Fruit fly (Drosophila melanogaster): ENCODE results near the gene CG6179.

CG6179 gene

dm6 chrX:18367806-18368643 is 11.9 kb upstream of the CG6179 start (continued):
- TF ChIP-seq kni (GFP tag; optimal IDR thresholded peaks at IDR 0.05), result peak; percentile 57
- peak; percentile 0 for TF ChIP-seq CTCF (GFP tag; optimal IDR thresholded peaks at IDR 0.05)
- 0 out of 2 replicates have a peak, but pooled peaks have one; percentile 17 for TF ChIP-seq danr (GFP tag; IDR thresholded peaks at IDR 0.05)
- no peak for TF ChIP-seq mld (GFP tag; IDR thresholded peaks at IDR 0.05; ENCODE audit: partially characterized antibody)
- TF ChIP-seq CG7928 (GFP tag; optimal IDR thresholded peaks at IDR 0.05), result peak; percentile 39
- no peak for TF ChIP-seq zen2 (GFP tag; IDR thresholded peaks at IDR 0.05; ENCODE audit: partially characterized antibody)
- peak; percentile 13 for TF ChIP-seq CG2116 (GFP tag; optimal IDR thresholded peaks at IDR 0.05)
- no peak for TF ChIP-seq HLH4C (GFP tag; IDR thresholded peaks at IDR 0.05; ENCODE audit: partially characterized antibody)
- peak; percentile 61 for TF ChIP-seq CG1792 (GFP tag; optimal IDR thresholded peaks at IDR 0.05)
- peak; percentile 54 for TF ChIP-seq CG4282 (GFP tag; optimal IDR thresholded peaks at IDR 0.05)
- no peak for TF ChIP-seq eve (GFP tag; optimal IDR thresholded peaks at IDR 0.05)
- TF ChIP-seq CG3065 (GFP tag; optimal IDR thresholded peaks at IDR 0.05), result no peak
- TF ChIP-seq Blimp-1 (GFP tag; optimal IDR thresholded peaks at IDR 0.05), result peak; percentile 55
- TF ChIP-seq ac (GFP tag; optimal IDR thresholded peaks at IDR 0.05), result no peak
- peak; percentile 77 for TF ChIP-seq C15 (GFP tag; IDR thresholded peaks at IDR 0.05)
- TF ChIP-seq lmd (GFP tag; IDR thresholded peaks at IDR 0.05), result peak; percentile 74
- no peak for TF ChIP-seq br (optimal IDR thresholded peaks at IDR 0.05)
- TF ChIP-seq Hr78 (GFP tag; optimal IDR thresholded peaks at IDR 0.05), result peak in 1 of 2 experiments; percentile 21
- peak; percentile 50 for TF ChIP-seq CG11723 (GFP tag; optimal IDR thresholded peaks at IDR 0.05)
- TF ChIP-seq CG7357 (GFP tag; IDR thresholded peaks at IDR 0.05), result no peak
- TF ChIP-seq Atf3 (GFP tag; optimal IDR thresholded peaks at IDR 0.05), result peak; percentile 33
- no peak for TF ChIP-seq CG4617 (GFP tag; optimal IDR thresholded peaks at IDR 0.05; ENCODE audit: borderline replicate concordance)
- no peak for TF ChIP-seq NC2α (GFP tag; optimal IDR thresholded peaks at IDR 0.05)
- peak; percentile 61 for TF ChIP-seq luna (GFP tag; optimal IDR thresholded peaks at IDR 0.05)
- TF ChIP-seq CG14441 (GFP tag; IDR thresholded peaks at IDR 0.05), result peak; percentile 79
- no peak for TF ChIP-seq CG11696 (GFP tag; IDR thresholded peaks at IDR 0.05)
- peak; percentile 82 for TF ChIP-seq dysf (GFP tag; IDR thresholded peaks at IDR 0.05)
- peak; percentile 78 for TF ChIP-seq Antp (GFP tag; optimal IDR thresholded peaks at IDR 0.05)
- TF ChIP-seq CG2875 (GFP tag; optimal IDR thresholded peaks at IDR 0.05), result peak; percentile 44
- TF ChIP-seq Opbp (GFP tag; IDR thresholded peaks at IDR 0.05; ENCODE audit: partially characterized antibody), result no peak
- peak; percentile 82 for TF ChIP-seq her (GFP tag; optimal IDR thresholded peaks at IDR 0.05)
- peak; percentile 69; the same call in 2 of the 3 replicates for TF ChIP-seq CG6175 (GFP tag; IDR thresholded peaks at IDR 0.05)
- peak; percentile 60 for TF ChIP-seq Dek (tag; optimal IDR thresholded peaks at IDR 0.05)
- TF ChIP-seq repo (GFP tag; optimal IDR thresholded peaks at IDR 0.05), result peak; percentile 46
- TF ChIP-seq gfzf (GFP tag; optimal IDR thresholded peaks at IDR 0.05), result no peak
- peak; percentile 63 for TF ChIP-seq CG10274 (GFP tag; optimal IDR thresholded peaks at IDR 0.05)
- TF ChIP-seq sqz (GFP tag; optimal IDR thresholded peaks at IDR 0.05), result no peak
- peak; percentile 80 for TF ChIP-seq sens (GFP tag)
- no peak for TF ChIP-seq MESR4 (GFP tag; optimal IDR thresholded peaks at IDR 0.05)
- TF ChIP-seq cad (GFP tag; optimal IDR thresholded peaks at IDR 0.05), result no peak
- TF ChIP-seq ERR (GFP tag; optimal IDR thresholded peaks at IDR 0.05), result peak; percentile 65
- TF ChIP-seq CG17829 (tag; optimal IDR thresholded peaks at IDR 0.05), result peak; percentile 39
- TF ChIP-seq gsb (GFP tag; IDR thresholded peaks at IDR 0.05), result peak; percentile 44; the same call in 1 of the 2 replicates
- TF ChIP-seq kay (GFP tag; optimal IDR thresholded peaks at IDR 0.05), result peak; percentile 21
- TF ChIP-seq Xrp1 (GFP tag; IDR thresholded peaks at IDR 0.05), result peak; percentile 74
- TF ChIP-seq CHES-1-like (GFP tag; optimal IDR thresholded peaks at IDR 0.05), result peak; percentile 65
- peak; percentile 31 for TF ChIP-seq CG8388 (GFP tag; optimal IDR thresholded peaks at IDR 0.05)
- TF ChIP-seq z (GFP tag; IDR thresholded peaks at IDR 0.05), result 0 out of 3 replicates have a peak, but pooled peaks have one; percentile 20
- no peak for TF ChIP-seq h (optimal IDR thresholded peaks at IDR 0.05)
- peak; percentile 8 for TF ChIP-seq gsb-n (tag; optimal IDR thresholded peaks at IDR 0.05)
